Worm (Caenorhabditis elegans) whole organism, mixed stage, embryonic: ENCODE measurements around the gene srr-8.

Experiments
- elt-3 ChIP-seq: fragments of 150-350 bp; optimal IDR thresholded peaks from 2 replicates; lab custom pipeline; 2014; ENCODE audit warnings: missing biosample characterization, missing genetic modification characterization
- lsy-2 ChIP-seq: fragments of 150-350 bp; optimal IDR thresholded peaks from 2 replicates; lab custom pipeline; 2014; ENCODE audit warnings: missing biosample characterization, missing genetic modification characterization
- pha-4 ChIP-seq: fragments of 150-350 bp; optimal IDR thresholded peaks from 2 replicates; lab custom pipeline; 2018; ENCODE audit warnings: missing biosample characterization, missing genetic modification reagents, missing genetic modification characterization
- tbx-8 ChIP-seq: fragments of 200-800 bp; sonication (Bioruptor generic); optimal IDR thresholded peaks from 2 replicates; lab custom pipeline; 2018; ENCODE audit warnings: mild to moderate bottlenecking, missing genetic modification characterization, moderate library complexity, missing compliant biosample characterization
- ztf-11 ChIP-seq: fragments of 150-350 bp; optimal IDR thresholded peaks from 2 replicates; lab custom pipeline; 2014; ENCODE audit warnings: missing biosample characterization, missing genetic modification characterization

DNA sequence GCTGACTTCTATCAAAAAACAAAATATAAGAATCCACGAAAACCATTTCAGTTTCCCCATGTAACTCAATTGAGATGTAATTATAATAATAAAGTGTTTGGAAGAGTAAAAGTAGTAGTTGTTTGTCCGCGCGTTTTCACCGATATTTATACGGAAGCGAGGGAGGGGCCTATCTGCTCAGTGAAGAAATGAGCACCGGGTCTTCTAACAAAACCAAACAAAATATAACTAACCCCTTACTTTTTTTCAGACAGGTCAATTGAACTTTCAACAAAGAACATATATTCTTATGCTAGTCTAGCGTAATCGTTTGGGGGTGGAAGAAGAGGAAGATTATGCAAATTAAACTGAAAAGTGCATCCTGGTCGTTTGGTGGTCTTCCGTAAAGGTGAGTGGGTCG is 6.3 kb upstream of the srr-8 start, which contains the start of gene ncx-9:
- TF ChIP-seq lsy-2 (tag; lab: Kevin White, UChicago) = no peak
- no peak for TF ChIP-seq tbx-8 (GFP tag; lab: Kevin White, UChicago)
- TF ChIP-seq ztf-11 (tag; lab: Kevin White, UChicago) = no peak
- TF ChIP-seq pha-4 (tag; lab: Kevin White, UChicago) = no peak
- no peak for TF ChIP-seq elt-3 (tag; lab: Kevin White, UChicago)
